Fruit fly (Drosophila melanogaster) whole organism, embryonic: ENCODE results near the gene PhKgamma.
A peak's percentile ranks its signal among the peaks of the same experiment; 100 is the strongest.

Experiments
- Abd-B ChIP-seq: fragments of 200-800 bp; sonication (Bioruptor generic); optimal IDR thresholded peaks from 2 replicates; lab custom pipeline; 2018; ENCODE audit warnings: missing biosample characterization, mild to moderate bottlenecking, missing genetic modification characterization, moderate library complexity
- Bdp1 ChIP-seq: fragments of 200-800 bp; sonication (Bioruptor generic); optimal IDR thresholded peaks from 3 replicates; lab custom pipeline; 2016; ENCODE audit warnings: missing biosample characterization, missing genetic modification characterization
- CG10462 ChIP-seq: fragments of 200-800 bp; sonication (Bioruptor generic); optimal IDR thresholded peaks from 2 replicates; lab custom pipeline; 2016; ENCODE audit warnings: missing biosample characterization, missing genetic modification characterization
- CG10654 ChIP-seq: fragments of 200-800 bp; sonication (Bioruptor generic); optimal IDR thresholded peaks from 2 replicates; lab custom pipeline; 2016; ENCODE audit warnings: missing biosample characterization, missing genetic modification characterization
- CG10959 ChIP-seq: fragments of 200-800 bp; sonication (Bioruptor generic); IDR thresholded peaks from 2 replicates; pipeline ENCODE4 v1.3.6; 2022; ENCODE audit warnings: missing biosample characterization, missing genetic modification characterization
- CG11504 ChIP-seq: fragments of 200-800 bp; sonication (Bioruptor generic); optimal IDR thresholded peaks from 3 replicates; lab custom pipeline; 2019; ENCODE audit warnings: missing biosample characterization, mild to moderate bottlenecking, missing genetic modification characterization, moderate library complexity
- CG12071 ChIP-seq: fragments of 200-800 bp; sonication (Bioruptor generic); optimal IDR thresholded peaks from 3 replicates; lab custom pipeline; 2018; ENCODE audit warnings: missing biosample characterization, mild to moderate bottlenecking, missing genetic modification characterization
- CG12236 ChIP-seq: fragments of 200-800 bp; sonication (Bioruptor generic); optimal IDR thresholded peaks from 2 replicates; lab custom pipeline; 2016; ENCODE audit warnings: missing biosample characterization, missing genetic modification characterization
- CG12769 ChIP-seq: fragments of 200-800 bp; sonication (Bioruptor generic); optimal IDR thresholded peaks from 2 replicates; lab custom pipeline; 2019; ENCODE audit warnings: missing biosample characterization, mild to moderate bottlenecking, missing genetic modification characterization, moderate library complexity
- CG14710 ChIP-seq: fragments of 200-800 bp; sonication (Bioruptor generic); optimal IDR thresholded peaks from 3 replicates; lab custom pipeline; 2019; ENCODE audit warnings: missing biosample characterization, mild to moderate bottlenecking, missing genetic modification characterization, moderate library complexity
- CG17385 ChIP-seq: fragments of 200-800 bp; sonication (Bioruptor generic); optimal IDR thresholded peaks from 3 replicates; lab custom pipeline; 2018; ENCODE audit warnings: missing biosample characterization, mild to moderate bottlenecking, missing genetic modification characterization
- CG18764 ChIP-seq: fragments of 200-800 bp; sonication (Bioruptor generic); optimal IDR thresholded peaks from 3 replicates; lab custom pipeline; 2016; ENCODE audit warnings: missing biosample characterization, missing genetic modification characterization
- CG2116 ChIP-seq: fragments of 200-800 bp; sonication (Bioruptor generic); optimal IDR thresholded peaks from 3 replicates; lab custom pipeline; 2018; ENCODE audit warnings: missing biosample characterization, mild to moderate bottlenecking, missing genetic modification characterization
- CG32772 ChIP-seq: fragments of 200-800 bp; sonication (Bioruptor generic); IDR thresholded peaks from 2 replicates; pipeline ENCODE4 v1.3.6; 2022; ENCODE audit warnings: missing biosample characterization, missing genetic modification characterization
- CG3281 ChIP-seq: fragments of 200-800 bp; sonication (Bioruptor generic); optimal IDR thresholded peaks from 3 replicates; lab custom pipeline; 2017; ENCODE audit warnings: missing biosample characterization, mild to moderate bottlenecking, missing genetic modification characterization
- CG3407 ChIP-seq: fragments of 200-800 bp; sonication (Bioruptor generic); optimal IDR thresholded peaks from 2 replicates; lab custom pipeline; 2018; ENCODE audit warnings: missing biosample characterization, mild to moderate bottlenecking, missing genetic modification characterization
- CG34224 ChIP-seq: fragments of 200-800 bp; sonication (Bioruptor generic); IDR thresholded peaks from 3 replicates; pipeline ENCODE4 v1.3.6; 2022; ENCODE audit warnings: missing biosample characterization, missing genetic modification characterization; ENCODE audit not compliant: partially characterized antibody
- CG3995 ChIP-seq: fragments of 200-800 bp; sonication (Bioruptor generic); optimal IDR thresholded peaks from 3 replicates; lab custom pipeline; 2016; ENCODE audit warnings: missing biosample characterization, missing genetic modification characterization
- CG42726 ChIP-seq: fragments of 200-800 bp; sonication (Bioruptor generic); IDR thresholded peaks from 2 replicates; pipeline ENCODE4 v1.3.6; 2022; ENCODE audit warnings: missing biosample characterization, missing genetic modification characterization; ENCODE audit not compliant: partially characterized antibody
- CG6254 ChIP-seq: fragments of 200-800 bp; sonication (Bioruptor generic); optimal IDR thresholded peaks from 3 replicates; lab custom pipeline; 2017; ENCODE audit warnings: mild to moderate bottlenecking, missing biosample characterization, missing genetic modification reagents, missing genetic modification characterization
- CG6272 ChIP-seq: fragments of 200-800 bp; sonication (Bioruptor generic); IDR thresholded peaks from 2 replicates; pipeline ENCODE4 v1.3.6; 2022; ENCODE audit warnings: missing biosample characterization, missing genetic modification characterization
- CG8290 ChIP-seq, 3 experiments: fragments of 200-800 bp; sonication (Bioruptor generic); optimal IDR thresholded peaks; 2 replicates each; lab custom pipeline; 2016 to 2019; ENCODE audit warnings: missing biosample characterization in 3 of 3, missing genetic modification characterization in 3 of 3, mild to moderate bottlenecking in 2 of 3, moderate library complexity in 1 of 3
- CTCF ChIP-seq: fragments of 200-800 bp; sonication (Bioruptor generic); optimal IDR thresholded peaks from 2 replicates; lab custom pipeline; 2017; ENCODE audit warnings: missing biosample characterization, mild to moderate bottlenecking, missing genetic modification characterization, moderate library complexity
- CrebB ChIP-seq: fragments of 200-800 bp; sonication (Bioruptor generic); optimal IDR thresholded peaks from 3 replicates; lab custom pipeline; 2018; ENCODE audit warnings: missing biosample characterization, mild to moderate bottlenecking, missing genetic modification characterization
- D19B ChIP-seq: fragments of 200-800 bp; sonication (Bioruptor generic); optimal IDR thresholded peaks from 2 replicates; lab custom pipeline; 2017; ENCODE audit warnings: missing biosample characterization, mild to moderate bottlenecking, missing genetic modification characterization
- E2f1 ChIP-seq: fragments of 200-800 bp; sonication (Bioruptor generic); IDR thresholded peaks from 2 replicates; pipeline ENCODE4 v1.3.6; 2022; ENCODE audit warnings: missing biosample characterization, missing genetic modification characterization
- Hr3 ChIP-seq: fragments of 200-800 bp; sonication (Bioruptor generic); optimal IDR thresholded peaks from 3 replicates; lab custom pipeline; 2016; ENCODE audit warnings: missing biosample characterization, missing genetic modification characterization
- Hr51 ChIP-seq, 2 experiments: fragments of 200-800 bp; sonication (Bioruptor generic); optimal IDR thresholded peaks; 2 replicates in 1 of 2; 3 replicates in 1 of 2; lab custom pipeline; 2016 to 2018; ENCODE audit warnings: missing biosample characterization in 2 of 2, missing genetic modification characterization in 2 of 2, mild to moderate bottlenecking in 1 of 2, moderate library complexity in 1 of 2
- Max ChIP-seq: fragments of 200-800 bp; sonication (Bioruptor generic); optimal IDR thresholded peaks from 2 replicates; lab custom pipeline; 2016; ENCODE audit warnings: missing biosample characterization, mild to moderate bottlenecking, missing genetic modification characterization
- Nf-YC ChIP-seq: fragments of 200-800 bp; optimal IDR thresholded peaks from 3 replicates; lab custom pipeline; 2019; ENCODE audit warnings: missing biosample characterization, mild to moderate bottlenecking, missing genetic modification characterization, moderate library complexity
- Pdp1 ChIP-seq, 2 experiments: fragments of 200-800 bp; sonication (Bioruptor generic); optimal IDR thresholded peaks; 3 replicates each; lab custom pipeline; 2016; ENCODE audit warnings: missing biosample characterization in 2 of 2, missing genetic modification characterization in 2 of 2, mild to moderate bottlenecking in 1 of 2, moderate library complexity in 1 of 2
- Poxn ChIP-seq: fragments of 200-800 bp; sonication (Bioruptor generic); IDR thresholded peaks from 2 replicates; pipeline ENCODE4 v1.3.6; 2022; ENCODE audit warnings: missing biosample characterization, missing genetic modification characterization
- Ssrp ChIP-seq: fragments of 200-800 bp; sonication (Bioruptor generic); optimal IDR thresholded peaks from 2 replicates; lab custom pipeline; 2018; ENCODE audit warnings: missing biosample characterization, mild to moderate bottlenecking, missing genetic modification characterization, moderate library complexity
- ase ChIP-seq: fragments of 200-800 bp; sonication (Bioruptor generic); IDR thresholded peaks from 3 replicates; pipeline ENCODE4 v1.3.6; 2022; ENCODE audit warnings: missing biosample characterization, missing genetic modification characterization
- az2 ChIP-seq: fragments of 200-800 bp; sonication (Bioruptor generic); optimal IDR thresholded peaks from 3 replicates; lab custom pipeline; 2016; ENCODE audit warnings: missing biosample characterization, missing genetic modification characterization
- caup ChIP-seq: fragments of 200-800 bp; sonication (Bioruptor generic); optimal IDR thresholded peaks from 3 replicates; lab custom pipeline; 2017; ENCODE audit warnings: missing biosample characterization, mild to moderate bottlenecking, missing genetic modification characterization, moderate library complexity; ENCODE audit not compliant: severe bottlenecking
- dm ChIP-seq: fragments of 200-800 bp; sonication (Bioruptor generic); optimal IDR thresholded peaks from 3 replicates; lab custom pipeline; 2016; ENCODE audit warnings: missing biosample characterization, missing genetic modification characterization
- dysf ChIP-seq: fragments of 200-800 bp; sonication (Bioruptor generic); IDR thresholded peaks from 3 replicates; pipeline ENCODE4 v1.3.6; 2022; ENCODE audit warnings: missing biosample characterization, missing genetic modification characterization
- eve ChIP-seq, 2 experiments: fragments of >200 bp; optimal IDR thresholded peaks; 2 replicates each; lab custom pipeline; 2017; ENCODE audit warnings: missing biosample characterization in 2 of 2, missing genetic modification characterization in 2 of 2
- grau ChIP-seq: fragments of 200-800 bp; optimal IDR thresholded peaks from 3 replicates; lab custom pipeline; 2019; ENCODE audit warnings: missing biosample characterization, mild to moderate bottlenecking, missing genetic modification characterization, moderate library complexity
- grn ChIP-seq: fragments of 200-800 bp; sonication (Bioruptor generic); optimal IDR thresholded peaks from 3 replicates; lab custom pipeline; 2017; ENCODE audit warnings: missing biosample characterization, missing genetic modification characterization
- knrl ChIP-seq: fragments of 200-800 bp; sonication (Bioruptor generic); IDR thresholded peaks from 3 replicates; pipeline ENCODE4 v1.3.6; 2022; ENCODE audit warnings: missing biosample characterization, missing genetic modification characterization; ENCODE audit not compliant: partially characterized antibody
- lov ChIP-seq, 2 experiments: fragments of 200-800 bp in 1 of 2; fragments of >200 bp in 1 of 2; sonication (Bioruptor generic) in 1 of 2; IDR thresholded peaks in 1 of 2; optimal IDR thresholded peaks in 1 of 2; 2 replicates in 1 of 2; 3 replicates in 1 of 2; pipeline versions ENCODE4 v1.3.6 to Lab custom; 2017 to 2022; ENCODE audit warnings: missing biosample characterization in 1 of 2, missing genetic modification characterization in 1 of 2
- odd ChIP-seq: fragments of 200-800 bp; sonication (Bioruptor generic); optimal IDR thresholded peaks from 2 replicates; lab custom pipeline; 2017; ENCODE audit warnings: missing biosample characterization, mild to moderate bottlenecking, missing genetic modification characterization
- peb ChIP-seq: fragments of 200-800 bp; sonication (Bioruptor generic); IDR thresholded peaks from 2 replicates; pipeline ENCODE4 v1.3.6; 2022; ENCODE audit warnings: missing biosample characterization, missing genetic modification characterization
- phol ChIP-seq: fragments of 200-800 bp; sonication (Bioruptor generic); optimal IDR thresholded peaks from 3 replicates; lab custom pipeline; 2018; ENCODE audit warnings: missing biosample characterization, mild to moderate bottlenecking, missing genetic modification characterization, moderate library complexity
- slbo ChIP-seq: fragments of 200-800 bp; sonication (Bioruptor generic); IDR thresholded peaks from 2 replicates; pipeline ENCODE4 v1.3.6; 2022; ENCODE audit warnings: missing biosample characterization, missing genetic modification characterization
- slp2 ChIP-seq: fragments of 200-800 bp; sonication (Bioruptor generic); optimal IDR thresholded peaks from 2 replicates; lab custom pipeline; 2016; ENCODE audit warnings: missing biosample characterization, missing genetic modification characterization
- so ChIP-seq: fragments of 200-800 bp; sonication (Bioruptor generic); IDR thresholded peaks from 3 replicates; pipeline ENCODE4 v1.3.6; 2022; ENCODE audit warnings: missing biosample characterization, missing genetic modification characterization
- tap ChIP-seq: fragments of 200-800 bp; optimal IDR thresholded peaks from 3 replicates; lab custom pipeline; 2019; ENCODE audit warnings: missing biosample characterization, mild to moderate bottlenecking, missing genetic modification characterization, moderate library complexity

The PhKgamma gene

DNA sequence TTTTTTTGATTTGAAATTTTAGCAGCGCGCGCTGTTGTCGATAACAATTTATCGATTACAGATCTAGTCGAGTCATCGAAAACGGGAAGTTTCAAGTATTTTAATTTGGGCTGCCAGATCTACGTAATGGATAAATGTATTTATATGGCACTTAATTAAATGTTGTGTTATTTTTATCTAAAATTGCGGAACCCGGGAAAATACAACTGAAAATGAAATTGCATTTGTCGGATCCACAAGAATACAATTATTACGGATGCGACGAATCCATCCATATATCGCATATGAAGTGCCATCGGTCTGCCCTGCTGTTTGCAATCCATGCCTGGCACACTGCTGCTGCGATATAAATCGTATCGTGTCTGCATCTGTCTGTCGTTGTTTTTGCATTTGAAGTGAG, 25.2 kb downstream of the PhKgamma start, which contains the start of gene Tango10 (continued):
- TF ChIP-seq CG3281 (GFP tag; lab: Kevin White, UChicago) = peak; percentile 61
- peak; percentile 12 for TF ChIP-seq CG10654
- no peak for TF ChIP-seq CG6254 (GFP tag; lab: Kevin White, UChicago)
- TF ChIP-seq CG2116 = peak; percentile 83
- TF ChIP-seq Hr3 = peak; percentile 42
- TF ChIP-seq slp2 (GFP tag; lab: Kevin White, UChicago) = peak; percentile 35
- TF ChIP-seq Poxn (GFP tag; lab: Robert Waterston, UW) = no peak
- TF ChIP-seq CG11504 (tag; lab: Kevin White, UChicago) = no peak
- no peak for TF ChIP-seq CG12071 (GFP tag; lab: Kevin White, UChicago)
- TF ChIP-seq CG8290 (GFP tag; optimal IDR thresholded peaks at IDR 0.05; lab: Kevin White, UChicago) = no peak
- peak in 1 of 2 experiments; percentile 60 for TF ChIP-seq CG8290 (tag; optimal IDR thresholded peaks at IDR 0.05; lab: Kevin White, UChicago)
- TF ChIP-seq Max (GFP tag; lab: Kevin White, UChicago) = peak; percentile 37
- peak; percentile 34 for TF ChIP-seq Abd-B (GFP tag; lab: Kevin White, UChicago)
- peak; percentile 46 for TF ChIP-seq CG3995 (GFP tag; lab: Kevin White, UChicago)
- peak; percentile 35 to 55 for TF ChIP-seq Pdp1 (GFP tag; optimal IDR thresholded peaks at IDR 0.05; lab: Kevin White, UChicago)
- TF ChIP-seq CG18764 = peak; percentile 96
- no peak for TF ChIP-seq Bdp1 (GFP tag; lab: Kevin White, UChicago)
- TF ChIP-seq CG3407 (GFP tag; lab: Kevin White, UChicago) = no peak
- TF ChIP-seq Hr51 (GFP tag; optimal IDR thresholded peaks at IDR 0.05; lab: Kevin White, UChicago) = peak in 1 of 2 experiments; percentile 44
- no peak for TF ChIP-seq D19B
- TF ChIP-seq lov (optimal IDR thresholded peaks at IDR 0.05; lab: Kevin White, UChicago) = no peak
- no peak for TF ChIP-seq lov (GFP tag; IDR thresholded peaks at IDR 0.05; lab: Robert Waterston, UW)
- TF ChIP-seq CrebB (tag; lab: Kevin White, UChicago) = no peak
- no peak for TF ChIP-seq eve (GFP tag; optimal IDR thresholded peaks at IDR 0.05; lab: Kevin White, UChicago)
- peak; percentile 28 for TF ChIP-seq grn (GFP tag; lab: Kevin White, UChicago)
- TF ChIP-seq CG10462 (GFP tag; lab: Kevin White, UChicago) = peak; percentile 6
- peak; percentile 40 for TF ChIP-seq caup (GFP tag; lab: Kevin White, UChicago)
- peak; percentile 56 for TF ChIP-seq E2f1
- TF ChIP-seq az2 (GFP tag; lab: Kevin White, UChicago) = peak; percentile 29
- peak; percentile 48 for TF ChIP-seq Ssrp (tag; lab: Kevin White, UChicago)
- no peak for TF ChIP-seq tap
- no peak for TF ChIP-seq so
- TF ChIP-seq CG6272 (GFP tag; lab: Robert Waterston, UW) = peak; percentile 61
- peak; percentile 43; the same call in 1 of the 2 replicates for TF ChIP-seq CG32772
- TF ChIP-seq CG34224 (GFP tag; lab: Robert Waterston, UW) = peak; percentile 79
- TF ChIP-seq CTCF (GFP tag; lab: Kevin White, UChicago) = peak; percentile 24
- TF ChIP-seq slbo (GFP tag; lab: Robert Waterston, UW) = peak; percentile 73
- TF ChIP-seq knrl (GFP tag; lab: Robert Waterston, UW) = peak; percentile 86
- TF ChIP-seq peb (GFP tag; lab: Robert Waterston, UW) = peak; percentile 18; the same call in 1 of the 2 replicates
- TF ChIP-seq ase (GFP tag; lab: Robert Waterston, UW) = no peak
- TF ChIP-seq odd (GFP tag; lab: Kevin White, UChicago) = no peak
- TF ChIP-seq CG14710 = peak; percentile 80
- no peak for TF ChIP-seq CG12769
- peak; percentile 75 for TF ChIP-seq CG42726 (GFP tag; lab: Robert Waterston, UW)
- TF ChIP-seq grau (tag; lab: Kevin White, UChicago) = peak; percentile 57
- peak; percentile 86 for TF ChIP-seq phol (tag; lab: Kevin White, UChicago)
- no peak for TF ChIP-seq CG12236
- 0 out of 2 replicates have a peak, but pooled peaks have one; percentile 43 for TF ChIP-seq CG10959 (GFP tag; lab: Robert Waterston, UW)
- TF ChIP-seq dm (GFP tag; lab: Kevin White, UChicago) = peak; percentile 72
- peak; percentile 27 for TF ChIP-seq Nf-YC (tag; lab: Kevin White, UChicago)
- peak; percentile 50; the same call in 2 of the 3 replicates for TF ChIP-seq dysf (GFP tag; lab: Robert Waterston, UW)
- no peak for TF ChIP-seq CG17385 (GFP tag; lab: Kevin White, UChicago)
